Fruit fly (Drosophila melanogaster): ENCODE data around the gene zpg.

The zpg gene

dm6 chr3L:6608884-6609552 lies 3.2 kb upstream of the zpg start, which contains the start of gene axed (continued):
- TF ChIP-seq NFAT (GFP tag; IDR thresholded peaks at IDR 0.05) = no peak
- TF ChIP-seq CG1603 (tag; optimal IDR thresholded peaks at IDR 0.05) = peak; percentile 14
- TF ChIP-seq Adf1 (GFP tag; IDR thresholded peaks at IDR 0.05) = no peak
- no peak for TF ChIP-seq CG43689 (GFP tag; IDR thresholded peaks at IDR 0.05)
- no peak for TF ChIP-seq CG31365 (tag; optimal IDR thresholded peaks at IDR 0.05)
- peak; percentile 24 for TF ChIP-seq Fer3 (tag; optimal IDR thresholded peaks at IDR 0.05)
- no peak for TF ChIP-seq Opbp (GFP tag; IDR thresholded peaks at IDR 0.05; ENCODE audit: partially characterized antibody)
- TF ChIP-seq bsh (GFP tag; optimal IDR thresholded peaks at IDR 0.05) = no peak
- no peak for TF ChIP-seq psq (GFP tag; optimal IDR thresholded peaks at IDR 0.05)
- no peak for TF ChIP-seq Abd-B (GFP tag; optimal IDR thresholded peaks at IDR 0.05)
- TF ChIP-seq CG7987 (GFP tag; optimal IDR thresholded peaks at IDR 0.05) = no peak
- no peak for TF ChIP-seq CG14050 (GFP tag; IDR thresholded peaks at IDR 0.05)
- no peak for TF ChIP-seq Myb (GFP tag; optimal IDR thresholded peaks at IDR 0.05)
- no peak for TF ChIP-seq CG17912 (GFP tag; optimal IDR thresholded peaks at IDR 0.05)
- 0 out of 2 replicates have a peak, but pooled peaks have one; percentile 27 for TF ChIP-seq CG32532 (GFP tag; IDR thresholded peaks at IDR 0.05)
- no peak for TF ChIP-seq CG4404 (GFP tag; IDR thresholded peaks at IDR 0.05)
- TF ChIP-seq ci (GFP tag; IDR thresholded peaks at IDR 0.05) = 0 out of 3 replicates have a peak, but pooled peaks have one; percentile 31
- TF ChIP-seq CG17186 (GFP tag; optimal IDR thresholded peaks at IDR 0.05) = no peak
- no peak for TF ChIP-seq fd64A (GFP tag; optimal IDR thresholded peaks at IDR 0.05)
- peak; percentile 33 for TF ChIP-seq CG12391 (tag; optimal IDR thresholded peaks at IDR 0.05)
- 0 out of 3 replicates have a peak, but pooled peaks have one; percentile 32 for TF ChIP-seq CG7357 (GFP tag; IDR thresholded peaks at IDR 0.05)
- TF ChIP-seq CG9727 (GFP tag; optimal IDR thresholded peaks at IDR 0.05) = peak; percentile 37
- TF ChIP-seq Sin3A (optimal IDR thresholded peaks at IDR 0.05) = no peak
- no peak for TF ChIP-seq CG17802 (tag; optimal IDR thresholded peaks at IDR 0.05)
- TF ChIP-seq hb (GFP tag; IDR thresholded peaks at IDR 0.05; ENCODE audit: partially characterized antibody) = no peak
- 0 out of 2 replicates have a peak, but pooled peaks have one; percentile 14 for TF ChIP-seq CG7372 (GFP tag; IDR thresholded peaks at IDR 0.05)
- no peak for TF ChIP-seq CG10462 (GFP tag; optimal IDR thresholded peaks at IDR 0.05)
- no peak for TF ChIP-seq CG15601 (tag; optimal IDR thresholded peaks at IDR 0.05)
- peak; percentile 61 for TF ChIP-seq slbo (GFP tag; IDR thresholded peaks at IDR 0.05)
- no peak for TF ChIP-seq HmgD (GFP tag; optimal IDR thresholded peaks at IDR 0.05)
- no peak for TF ChIP-seq ATbp (GFP tag; optimal IDR thresholded peaks at IDR 0.05)
- peak; percentile 11 for TF ChIP-seq CG9437 (GFP tag; optimal IDR thresholded peaks at IDR 0.05)
- no peak for TF ChIP-seq CG33213 (GFP tag; optimal IDR thresholded peaks at IDR 0.05)
- TF ChIP-seq her (GFP tag; optimal IDR thresholded peaks at IDR 0.05) = no peak
- TF ChIP-seq sim (GFP tag; IDR thresholded peaks at IDR 0.05) = no peak
- TF ChIP-seq Tbp (GFP tag; optimal IDR thresholded peaks at IDR 0.05) = no peak
- no peak for TF ChIP-seq CG7271 (tag; optimal IDR thresholded peaks at IDR 0.05)
- TF ChIP-seq unpg (GFP tag; optimal IDR thresholded peaks at IDR 0.05) = no peak
- no peak for TF ChIP-seq CG11695 (GFP tag; IDR thresholded peaks at IDR 0.05)
- TF ChIP-seq CG10366 (GFP tag; IDR thresholded peaks at IDR 0.05) = no peak
- TF ChIP-seq seq (GFP tag; IDR thresholded peaks at IDR 0.05) = no peak
- TF ChIP-seq amos (GFP tag; IDR thresholded peaks at IDR 0.05; ENCODE audit: partially characterized antibody) = no peak
- no peak for TF ChIP-seq cas (GFP tag; IDR thresholded peaks at IDR 0.05)
- TF ChIP-seq CrebB (tag; optimal IDR thresholded peaks at IDR 0.05) = no peak
- TF ChIP-seq rib (GFP tag; IDR thresholded peaks at IDR 0.05) = no peak
- TF ChIP-seq run (tag; optimal IDR thresholded peaks at IDR 0.05) = no peak
- peak; percentile 60 for TF ChIP-seq CG3281 (GFP tag; optimal IDR thresholded peaks at IDR 0.05)
- no peak for TF ChIP-seq Hmx (GFP tag; optimal IDR thresholded peaks at IDR 0.05)
- no peak for TF ChIP-seq gsb (GFP tag; IDR thresholded peaks at IDR 0.05)
- TF ChIP-seq CG4854 (GFP tag; optimal IDR thresholded peaks at IDR 0.05) = peak; percentile 10
- no peak for TF ChIP-seq da (GFP tag; optimal IDR thresholded peaks at IDR 0.05)

Data from whole organism, embryonic.